Worm (Caenorhabditis elegans): ENCODE results near the gene H11L12.1.

The H11L12.1 gene

ce11 chrX:17684767-17685166 is 26.7 kb downstream of the H11L12.1 start, which contains the start of gene T23E7.6 (continued):
- TF ChIP-seq ztf-4 (tag; optimal IDR thresholded peaks at IDR 0.05) (no peak), fos-1 (tag; optimal IDR thresholded peaks at IDR 0.05) (no peak), unc-62 (GFP tag; optimal IDR thresholded peaks at IDR 0.05) (no peak), nhr-12 (tag; optimal IDR thresholded peaks at IDR 0.05) (no peak), egl-27 (tag; optimal IDR thresholded peaks at IDR 0.05) (peak; percentile 36), zag-1 (tag; optimal IDR thresholded peaks at IDR 0.05) (no peak), ceh-16 (tag; optimal IDR thresholded peaks at IDR 0.05) (peak; percentile 93), C34F6.9 (tag; optimal IDR thresholded peaks at IDR 0.05) (no peak), peb-1 (tag; optimal IDR thresholded peaks at IDR 0.05) (no peak), alr-1 (tag; optimal IDR thresholded peaks at IDR 0.05) (no peak), F13H6.1 (tag; optimal IDR thresholded peaks at IDR 0.05) (no peak), sma-9 (GFP tag; optimal IDR thresholded peaks at IDR 0.05) (peak; percentile 92), sma-9 (tag; optimal IDR thresholded peaks at IDR 0.05) (no peak), nhr-23 (tag; optimal IDR thresholded peaks at IDR 0.05) (no peak), nhr-21 (tag; optimal IDR thresholded peaks at IDR 0.05) (peak; percentile 73), mab-5 (tag; optimal IDR thresholded peaks at IDR 0.05) (no peak), R02D3.7 (tag; optimal IDR thresholded peaks at IDR 0.05) (no peak), nhr-10 (tag; optimal IDR thresholded peaks at IDR 0.05) (no peak)

DNA sequence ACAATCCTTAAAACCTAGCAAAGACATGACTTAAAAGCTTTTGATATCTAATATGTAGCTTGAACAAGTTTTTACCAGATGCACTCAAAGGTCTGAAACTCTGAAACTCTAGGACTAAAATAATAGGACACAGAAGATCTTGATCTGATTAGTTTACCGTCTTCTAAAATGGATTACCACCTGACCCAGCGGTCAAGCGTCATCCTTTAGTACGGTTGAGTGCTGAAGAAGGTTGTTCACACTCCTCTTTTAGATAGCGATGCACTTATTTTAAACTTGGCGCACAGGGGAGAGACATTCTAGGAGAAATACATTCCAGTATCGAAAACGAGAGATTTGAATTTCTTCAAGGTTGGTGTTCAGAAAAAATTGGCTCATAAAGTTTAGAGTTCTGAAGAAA is 27.8 kb downstream of the H11L12.1 start:
- TF ChIP-seq nhr-77 (tag; optimal IDR thresholded peaks at IDR 0.05), result no peak
- no peak for TF ChIP-seq blmp-1 (tag; optimal IDR thresholded peaks at IDR 0.05; ENCODE audit: insufficient read depth)
- TF ChIP-seq egl-27 (tag; optimal IDR thresholded peaks at IDR 0.05), result no peak
- TF ChIP-seq nhr-10 (tag; optimal IDR thresholded peaks at IDR 0.05), result no peak

ce11 chrX:17682280-17682679 is 29.2 kb downstream of the H11L12.1 start:
- no peak for TF ChIP-seq snpc-4 (tag; optimal IDR thresholded peaks at IDR 0.05)
- TF ChIP-seq alr-1 (tag; optimal IDR thresholded peaks at IDR 0.05), result no peak
- peak; percentile 59 for TF ChIP-seq blmp-1 (tag; optimal IDR thresholded peaks at IDR 0.05; ENCODE audit: insufficient read depth)
- no peak for TF ChIP-seq mbf-1 (tag; optimal IDR thresholded peaks at IDR 0.05)

DNA sequence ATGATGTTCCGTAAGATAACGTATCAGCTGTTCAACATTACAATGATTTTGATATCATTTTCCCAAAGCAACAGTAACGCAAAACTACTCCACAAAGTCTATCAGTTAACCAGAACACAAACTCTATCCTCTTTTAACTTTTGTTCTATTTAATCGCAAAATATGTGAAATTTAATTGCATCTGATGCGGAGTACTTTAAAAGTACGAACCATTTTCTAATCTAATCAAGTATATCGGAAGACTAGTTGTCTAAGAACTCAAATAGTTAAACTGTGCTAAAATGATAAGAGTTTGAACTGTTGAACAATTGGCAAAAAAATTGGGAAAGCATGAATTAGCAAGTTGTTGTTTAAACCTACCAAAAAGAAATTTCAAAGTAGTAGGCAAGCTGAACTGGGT is 30.0 kb downstream of the H11L12.1 start:
- no peak for TF ChIP-seq zag-1 (tag; optimal IDR thresholded peaks at IDR 0.05)
- peak; percentile 25 for TF ChIP-seq fos-1 (tag; optimal IDR thresholded peaks at IDR 0.05)

- TF ChIP-seq nhr-12 (tag; optimal IDR thresholded peaks at IDR 0.05), result no peak
- TF ChIP-seq nhr-25 (tag; optimal IDR thresholded peaks at IDR 0.05), result no peak
- TF ChIP-seq elt-3 (tag; optimal IDR thresholded peaks at IDR 0.05), result no peak
- TF ChIP-seq ZK546.5 (tag; optimal IDR thresholded peaks at IDR 0.05), result no peak
- no peak for TF ChIP-seq lsy-2 (tag; optimal IDR thresholded peaks at IDR 0.05)
These were observed 34.8 kb downstream of the H11L12.1 start for ce11 chrX:17676679-17677078.

- TF ChIP-seq lin-39 (tag; optimal IDR thresholded peaks at IDR 0.05) (no peak), ztf-4 (tag; optimal IDR thresholded peaks at IDR 0.05) (no peak), lsy-2 (tag; optimal IDR thresholded peaks at IDR 0.05) (no peak), nhr-21 (tag; optimal IDR thresholded peaks at IDR 0.05) (no peak), nhr-25 (tag; optimal IDR thresholded peaks at IDR 0.05) (no peak), blmp-1 (tag; optimal IDR thresholded peaks at IDR 0.05; ENCODE audit: insufficient read depth) (no peak), nhr-23 (tag; optimal IDR thresholded peaks at IDR 0.05) (no peak), F13H6.1 (tag; optimal IDR thresholded peaks at IDR 0.05) (no peak), zag-1 (tag; optimal IDR thresholded peaks at IDR 0.05) (no peak), ceh-82 (tag; optimal IDR thresholded peaks at IDR 0.05) (no peak), sem-4 (tag; optimal IDR thresholded peaks at IDR 0.05) (no peak), aly-2 (tag; optimal IDR thresholded peaks at IDR 0.05) (no peak), crh-2 (tag; optimal IDR thresholded peaks at IDR 0.05) (no peak), unc-62 (GFP tag; optimal IDR thresholded peaks at IDR 0.05) (no peak), peb-1 (tag; optimal IDR thresholded peaks at IDR 0.05) (no peak), ceh-16 (tag; optimal IDR thresholded peaks at IDR 0.05) (no peak), lin-13 (GFP tag; optimal IDR thresholded peaks at IDR 0.05) (no peak), nhr-237 (tag; optimal IDR thresholded peaks at IDR 0.05) (no peak), elt-3 (tag; optimal IDR thresholded peaks at IDR 0.05) (no peak)
These were observed 35.8 kb downstream of the H11L12.1 start for ce11 chrX:17675727-17676126.
